Worm (Caenorhabditis elegans): ENCODE measurements around the gene T21B6.3.

ce11 chrX:10951168-10951567, 2.4 kb upstream of the T21B6.3 start, which contains the start of gene K09C8.7:
- TF ChIP-seq ceh-36 (tag; optimal IDR thresholded peaks at IDR 0.05) = no peak
- no peak for TF ChIP-seq hnd-1 (tag; optimal IDR thresholded peaks at IDR 0.05)
- no peak for TF ChIP-seq sea-1 (GFP tag; conservative IDR thresholded peaks at IDR 0.05)
- TF ChIP-seq F13C5.2 (tag; optimal IDR thresholded peaks at IDR 0.05) = no peak
- no peak for TF ChIP-seq ama-1 (optimal IDR thresholded peaks at IDR 0.05)
- no peak for TF ChIP-seq tbx-11 (GFP tag; IDR thresholded peaks at IDR 0.05)
- no peak for TF ChIP-seq scrt-1 (GFP tag; IDR thresholded peaks at IDR 0.05)
- TF ChIP-seq flt-1 (GFP tag; IDR thresholded peaks at IDR 0.05) = no peak
- TF ChIP-seq tra-4 (tag; optimal IDR thresholded peaks at IDR 0.05) = no peak
- TF ChIP-seq hmg-4 (GFP tag; optimal IDR thresholded peaks at IDR 0.05) = no peak
- no peak for TF ChIP-seq aly-1 (tag; optimal IDR thresholded peaks at IDR 0.05)

Data from whole organism, early embryonic.